Fruit fly (Drosophila melanogaster): ENCODE results near the gene CG5828.
A peak's percentile ranks its signal among the peaks of the same experiment; 100 is the strongest.

The CG5828 gene

DNA sequence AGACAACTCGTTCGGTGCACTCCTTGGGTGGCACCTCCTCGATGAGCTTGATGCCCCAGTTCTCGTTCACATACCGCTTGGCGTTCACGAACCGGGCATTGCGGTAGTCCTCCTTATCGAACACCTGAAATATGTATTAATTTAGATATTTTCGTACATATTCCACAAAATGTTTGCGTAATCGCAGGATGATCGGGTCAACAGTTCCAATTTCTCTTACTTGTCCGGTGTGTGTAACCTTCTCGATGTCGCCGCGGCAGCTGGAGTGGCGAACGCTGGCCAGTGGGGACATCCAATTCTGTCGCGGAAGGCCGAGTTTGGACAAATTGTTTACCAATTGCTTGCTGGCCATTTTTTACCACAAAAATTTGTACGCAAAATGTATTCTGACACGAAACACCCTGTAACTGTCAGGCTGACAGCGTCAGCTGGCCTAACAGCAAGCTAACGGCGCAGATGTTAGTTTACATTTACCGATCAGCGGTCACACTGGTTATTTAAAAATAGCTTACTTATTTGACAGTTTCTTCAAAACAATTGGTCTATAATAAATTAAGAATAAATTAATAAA is 6.1 kb downstream of the CG5828 start, which contains the start of gene ND-13A:
Gene ND-13A, minus strand, starts transcription at position 499 of the 571 bp plus-strand sequence.
- TF ChIP-seq bab1 (GFP tag; optimal IDR thresholded peaks at IDR 0.05) (peak; percentile 44), pad (GFP tag; optimal IDR thresholded peaks at IDR 0.05) (no peak)

DNA sequence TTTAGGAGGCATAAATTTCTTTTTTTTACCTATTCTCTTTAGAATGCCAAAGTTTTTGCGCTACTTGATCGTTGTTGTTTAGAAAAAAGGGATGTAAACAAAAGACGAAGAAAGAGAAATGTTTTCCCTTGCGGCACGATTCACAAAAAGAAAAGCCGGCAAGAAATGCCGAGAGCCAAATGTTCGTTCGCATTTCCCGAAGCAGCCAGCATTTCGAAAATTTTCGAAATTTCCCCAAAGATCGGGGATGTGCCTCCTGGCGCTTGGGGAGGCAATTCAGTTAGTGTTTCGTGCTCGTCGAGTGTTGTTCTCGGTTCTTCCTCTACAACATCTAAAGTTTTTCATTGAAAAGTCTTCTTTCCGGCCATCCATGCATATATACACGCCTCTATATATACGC is 6.8 kb downstream of the CG5828 start, which contains the start of gene Msp300:
Gene Msp300, plus strand, starts transcription at position 301 of the 400 bp plus-strand sequence.
- TF ChIP-seq ovo (GFP tag; optimal IDR thresholded peaks at IDR 0.05) (no peak), CG12768 (GFP tag; optimal IDR thresholded peaks at IDR 0.05) (no peak), Clk (GFP tag; optimal IDR thresholded peaks at IDR 0.05) (no peak), CG7101 (tag; optimal IDR thresholded peaks at IDR 0.05) (no peak), CG14711 (tag; optimal IDR thresholded peaks at IDR 0.05) (no peak), CG33017 (tag; optimal IDR thresholded peaks at IDR 0.05) (no peak), cic (GFP tag; optimal IDR thresholded peaks at IDR 0.05) (no peak), CG7045 (GFP tag; optimal IDR thresholded peaks at IDR 0.05) (no peak), Hr96 (GFP tag; optimal IDR thresholded peaks at IDR 0.05) (no peak), Mnt (GFP tag; optimal IDR thresholded peaks at IDR 0.05) (no peak), bab1 (GFP tag; optimal IDR thresholded peaks at IDR 0.05) (no peak), Crg-1 (GFP tag; optimal IDR thresholded peaks at IDR 0.05) (no peak), pad (GFP tag; optimal IDR thresholded peaks at IDR 0.05) (no peak), toe (GFP tag; optimal IDR thresholded peaks at IDR 0.05) (no peak), CG11617 (GFP tag; optimal IDR thresholded peaks at IDR 0.05) (no peak), CG5204 (GFP tag; optimal IDR thresholded peaks at IDR 0.05) (no peak), cnc (optimal IDR thresholded peaks at IDR 0.05) (no peak), tj (GFP tag; optimal IDR thresholded peaks at IDR 0.05) (no peak)

dm6 chr2L:5103733-5104132 is 10.0 kb downstream of the CG5828 start:
- TF ChIP-seq kay (GFP tag; ENCODE audit: borderline replicate concordance) (peak; percentile 92), toe (GFP tag; optimal IDR thresholded peaks at IDR 0.05) (no peak)

DNA sequence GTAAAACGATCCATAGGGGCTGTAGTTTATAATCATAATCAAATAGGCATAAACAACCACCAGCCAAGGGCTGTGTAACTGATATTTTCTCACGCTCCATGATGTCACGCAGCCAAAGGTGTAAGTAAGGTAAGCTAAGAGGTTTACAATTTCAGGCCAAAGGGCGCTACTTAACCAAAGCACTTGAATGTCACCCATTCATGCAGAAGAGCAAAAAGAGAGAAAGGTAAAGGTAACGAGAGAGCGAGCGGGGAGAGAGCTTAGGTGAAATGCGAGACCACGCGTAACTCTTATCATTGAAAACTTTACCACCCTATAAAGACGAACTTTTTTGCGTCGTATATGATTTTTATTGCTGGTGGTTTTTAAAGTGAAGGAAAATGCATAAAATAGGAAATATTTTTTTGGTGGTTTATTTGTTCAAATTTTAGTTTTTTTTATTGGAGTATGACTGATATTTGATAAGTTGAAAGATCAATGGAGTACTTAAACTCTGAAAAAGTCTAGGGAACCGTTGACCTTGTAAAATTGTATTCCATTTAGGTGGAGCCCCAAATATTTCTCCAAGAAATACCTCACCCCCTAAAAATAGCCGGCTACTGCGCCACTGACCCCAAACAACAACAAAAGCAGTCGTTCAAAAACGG is 14.0 kb downstream of the CG5828 start:
- peak; percentile 96 for TF ChIP-seq CG7045 (GFP tag; optimal IDR thresholded peaks at IDR 0.05)
- TF ChIP-seq cic (GFP tag; optimal IDR thresholded peaks at IDR 0.05): peak; percentile 78
- peak; percentile 94 for TF ChIP-seq Crg-1 (GFP tag; optimal IDR thresholded peaks at IDR 0.05)
- peak; percentile 98 for TF ChIP-seq CG11617 (GFP tag; optimal IDR thresholded peaks at IDR 0.05)
- TF ChIP-seq pad (GFP tag; optimal IDR thresholded peaks at IDR 0.05): peak; percentile 86
- peak; percentile 89 for TF ChIP-seq CG14711 (tag; optimal IDR thresholded peaks at IDR 0.05)
- TF ChIP-seq toe (GFP tag; optimal IDR thresholded peaks at IDR 0.05): peak; percentile 93
- peak; percentile 91 for TF ChIP-seq Mnt (GFP tag; optimal IDR thresholded peaks at IDR 0.05)
- TF ChIP-seq CG12768 (GFP tag; optimal IDR thresholded peaks at IDR 0.05): peak; percentile 94
- peak; percentile 93 for TF ChIP-seq bab1 (GFP tag; optimal IDR thresholded peaks at IDR 0.05)
- peak; percentile 97 for TF ChIP-seq Hr96 (GFP tag; optimal IDR thresholded peaks at IDR 0.05)
- peak; percentile 94 for TF ChIP-seq kay (GFP tag; ENCODE audit: borderline replicate concordance)
- peak; percentile 98 for TF ChIP-seq CG5204 (GFP tag; optimal IDR thresholded peaks at IDR 0.05)
- TF ChIP-seq cnc (optimal IDR thresholded peaks at IDR 0.05): no peak
- peak; percentile 97 for TF ChIP-seq CG33017 (tag; optimal IDR thresholded peaks at IDR 0.05)
- TF ChIP-seq ovo (GFP tag; optimal IDR thresholded peaks at IDR 0.05): peak; percentile 89
- peak; percentile 84 for TF ChIP-seq tj (GFP tag; optimal IDR thresholded peaks at IDR 0.05)
- peak; percentile 97 for TF ChIP-seq CG7101 (tag; optimal IDR thresholded peaks at IDR 0.05)
- peak; percentile 88 for TF ChIP-seq CG1620 (GFP tag; optimal IDR thresholded peaks at IDR 0.05)
- peak; percentile 95 for TF ChIP-seq Clk (GFP tag; optimal IDR thresholded peaks at IDR 0.05)

DNA sequence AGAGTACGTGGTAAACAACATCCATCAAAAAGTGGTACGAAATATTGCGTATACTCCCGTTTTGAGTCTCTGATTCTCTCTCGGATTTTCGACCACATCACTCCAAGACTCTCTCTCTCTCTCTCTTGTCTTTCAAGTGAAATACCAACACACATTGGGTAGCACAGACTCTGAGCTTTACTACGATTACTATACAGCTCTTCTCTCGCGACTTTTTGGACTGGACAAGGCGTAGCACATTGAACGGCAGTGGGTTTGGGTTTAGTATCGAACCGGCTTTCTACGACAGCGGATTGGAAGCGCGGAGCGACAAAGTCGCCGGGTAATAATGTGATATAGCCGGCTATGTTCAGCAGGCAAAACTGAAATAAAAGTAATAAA is 14.5 kb downstream of the CG5828 start:
- TF ChIP-seq cic (GFP tag; optimal IDR thresholded peaks at IDR 0.05): peak; percentile 82
- no peak for TF ChIP-seq Crg-1 (GFP tag; optimal IDR thresholded peaks at IDR 0.05)

DNA sequence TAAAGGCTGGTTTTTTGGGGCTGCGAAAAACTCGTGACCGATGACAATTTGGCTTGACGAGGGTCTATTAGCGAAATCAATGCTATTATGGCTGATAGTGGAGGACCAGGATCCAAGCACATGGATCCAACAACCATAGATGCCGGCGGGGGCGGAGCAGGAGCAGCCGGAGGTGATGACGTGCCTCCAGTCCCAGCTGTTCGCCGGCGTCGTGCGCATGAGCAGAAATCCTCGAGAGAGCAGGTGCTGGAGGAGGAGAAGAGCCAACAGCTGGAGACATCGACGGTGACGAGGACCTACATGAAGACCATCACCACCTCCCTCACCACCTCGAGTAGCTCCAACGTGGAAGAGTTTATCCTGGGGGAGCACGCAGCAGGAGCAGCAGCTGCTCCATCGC is 15.3 kb downstream of the CG5828 start:
- TF ChIP-seq CG11617 (GFP tag; optimal IDR thresholded peaks at IDR 0.05): no peak
- TF ChIP-seq tj (GFP tag; optimal IDR thresholded peaks at IDR 0.05): no peak
- no peak for TF ChIP-seq toe (GFP tag; optimal IDR thresholded peaks at IDR 0.05)
- no peak for TF ChIP-seq Crg-1 (GFP tag; optimal IDR thresholded peaks at IDR 0.05)
- TF ChIP-seq Clk (GFP tag; optimal IDR thresholded peaks at IDR 0.05): no peak
- no peak for TF ChIP-seq CG7101 (tag; optimal IDR thresholded peaks at IDR 0.05)
- TF ChIP-seq CG33017 (tag; optimal IDR thresholded peaks at IDR 0.05): no peak
- TF ChIP-seq kay (GFP tag; ENCODE audit: borderline replicate concordance): no peak
- no peak for TF ChIP-seq CG12768 (GFP tag; optimal IDR thresholded peaks at IDR 0.05)
- no peak for TF ChIP-seq Mnt (GFP tag; optimal IDR thresholded peaks at IDR 0.05)
- no peak for TF ChIP-seq cnc (optimal IDR thresholded peaks at IDR 0.05)
- no peak for TF ChIP-seq CG1620 (GFP tag; optimal IDR thresholded peaks at IDR 0.05)
- no peak for TF ChIP-seq cic (GFP tag; optimal IDR thresholded peaks at IDR 0.05)
- TF ChIP-seq CG14711 (tag; optimal IDR thresholded peaks at IDR 0.05): no peak
- TF ChIP-seq ovo (GFP tag; optimal IDR thresholded peaks at IDR 0.05): no peak
- no peak for TF ChIP-seq CG5204 (GFP tag; optimal IDR thresholded peaks at IDR 0.05)
